Worm (Caenorhabditis elegans) whole organism, L1 larva: Measurements from ENCODE around the gene C07G1.6.

Experiments
- aly-2 ChIP-seq: fragments of 150-350 bp; optimal IDR thresholded peaks from 2 replicates; lab custom pipeline; 2014; ENCODE audit warnings: missing biosample characterization, missing genetic modification characterization
- ama-1 ChIP-seq: fragments of 150-350 bp; optimal IDR thresholded peaks from 2 replicates; lab custom pipeline; 2014
- blmp-1 ChIP-seq: fragments of 150-350 bp; optimal IDR thresholded peaks from 2 replicates; lab custom pipeline; 2014; ENCODE audit warnings: missing biosample characterization, missing genetic modification characterization
- ces-1 ChIP-seq: fragments of 150-350 bp; optimal IDR thresholded peaks from 2 replicates; lab custom pipeline; 2014; ENCODE audit warnings: missing biosample characterization, missing genetic modification reagents, missing genetic modification characterization
- dpl-1 ChIP-seq, 3 experiments: fragments of 150-350 bp in 2 of 3; sonication (generic microtip) in 1 of 3; optimal IDR thresholded peaks; 2 replicates each; lab custom pipeline; 2014 to 2017; ENCODE audit warnings: missing biosample characterization in 3 of 3, missing genetic modification characterization in 3 of 3, missing genetic modification reagents in 3 of 3
- efl-1 ChIP-seq, 4 experiments: fragments of 150-350 bp; optimal IDR thresholded peaks in 3 of 4; peaks in 1 of 4; 1 replicate in 1 of 4; 2 replicates in 3 of 4; lab custom pipeline; 2014; ENCODE audit warnings: missing biosample characterization in 2 of 4, missing genetic modification characterization in 2 of 4, missing genetic modification reagents in 2 of 4
- efl-3 ChIP-seq: fragments of 200-800 bp; sonication (Bioruptor generic); optimal IDR thresholded peaks from 2 replicates; lab custom pipeline; 2018; ENCODE audit warnings: mild to moderate bottlenecking, missing genetic modification characterization, missing compliant biosample characterization
- nhr-12 ChIP-seq: sonication (generic microtip); optimal IDR thresholded peaks from 2 replicates; lab custom pipeline; 2017; ENCODE audit warnings: missing biosample characterization, missing genetic modification characterization
- pag-3 ChIP-seq: sonication (generic microtip); optimal IDR thresholded peaks from 2 replicates; lab custom pipeline; 2017; ENCODE audit warnings: missing genetic modification characterization, mild to moderate bottlenecking, missing compliant biosample characterization, antibody characterized with exemption, borderline replicate concordance; ENCODE audit not compliant: insufficient read depth
- unc-62 ChIP-seq: fragments of 150-350 bp; optimal IDR thresholded peaks from 2 replicates; lab custom pipeline; 2014; ENCODE audit warnings: missing biosample characterization, missing genetic modification reagents, missing genetic modification characterization
- unc-86 ChIP-seq: sonication (generic microtip); optimal IDR thresholded peaks from 2 replicates; lab custom pipeline; 2016; ENCODE audit warnings: missing genetic modification characterization, missing compliant biosample characterization
- ztf-11 ChIP-seq, 2 experiments: sonication (generic microtip); optimal IDR thresholded peaks; 2 replicates each; lab custom pipeline; 2016 to 2017; ENCODE audit warnings: missing genetic modification characterization in 2 of 2, missing biosample characterization in 1 of 2, missing compliant biosample characterization in 1 of 2

- TF ChIP-seq pag-3 (tag; lab: Kevin White, UChicago) = no peak
- TF ChIP-seq efl-3 = no peak
- no peak for TF ChIP-seq ama-1 (lab: Kevin White, UChicago)
- TF ChIP-seq blmp-1 = no peak
- no peak for TF ChIP-seq unc-86
- no peak for TF ChIP-seq ztf-11 (tag; optimal IDR thresholded peaks at IDR 0.05; lab: Kevin White, UChicago)
- no peak for TF ChIP-seq aly-2 (tag; lab: Kevin White, UChicago)
- no peak for TF ChIP-seq dpl-1 (GFP tag; optimal IDR thresholded peaks at IDR 0.05; lab: Kevin White, UChicago)
- no peak for TF ChIP-seq nhr-12 (tag; lab: Kevin White, UChicago)
- no peak for TF ChIP-seq unc-62 (GFP tag; lab: Kevin White, UChicago)
- TF ChIP-seq efl-1 (optimal IDR thresholded peaks at IDR 0.05; lab: Kevin White, UChicago) = no peak
- TF ChIP-seq efl-1 (GFP tag; optimal IDR thresholded peaks at IDR 0.05 in 1 of 2; lab: Kevin White, UChicago) = no peak
- no peak for TF ChIP-seq ces-1 (GFP tag; lab: Kevin White, UChicago)
Measured at ce11 chrIV:8181404-8181803, 28.8 kb downstream of the C07G1.6 start.
